Fruit fly (Drosophila melanogaster) S2 (cell line): ENCODE results near the gene RapGAP1.

Source experiments
- CG8478 ChIP-seq: fragments of >200 bp; optimal IDR thresholded peaks from 2 replicates; lab custom pipeline; 2018
- CTCF ChIP-seq, 2 experiments: fragments of >200 bp; optimal IDR thresholded peaks; 2 replicates each; lab custom pipeline; 2018

DNA sequence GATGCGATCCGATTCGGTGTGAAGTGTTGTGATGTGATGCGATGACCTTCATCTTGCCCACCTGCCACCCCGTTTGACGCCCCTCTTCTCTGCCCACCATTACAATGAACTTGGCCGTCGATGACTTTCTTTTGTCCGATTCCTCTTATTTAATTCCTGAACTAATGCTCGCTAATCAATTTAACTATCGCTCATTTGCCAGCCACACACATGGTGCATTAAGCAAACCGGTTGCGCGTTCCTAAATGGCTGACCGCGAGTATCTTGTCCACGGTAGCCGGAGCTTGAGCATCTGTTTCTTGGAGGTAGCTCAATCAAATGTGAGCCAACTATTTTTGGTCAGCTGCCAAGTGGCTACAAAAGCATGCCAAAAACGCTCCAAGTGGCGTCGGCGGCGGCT, 16.2 kb downstream of the RapGAP1 start:
- no peak for TF ChIP-seq CTCF (optimal IDR thresholded peaks at IDR 0.05; lab: Kevin White, UChicago)
- TF ChIP-seq CG8478 (lab: Kevin White, UChicago) = no peak
